Worm (Caenorhabditis elegans): ENCODE results near the gene rgs-5.
A peak's percentile ranks its signal among the peaks of the same experiment; 100 is the strongest.

The rgs-5 gene

ce11 chrIII:5714230-5714983, 16.1 kb downstream of the rgs-5 start, which contains the start of gene arf-1:
arf-1 (plus strand) TSS chrIII:5714886.
- TF ChIP-seq tlf-1 (GFP tag; optimal IDR thresholded peaks at IDR 0.05) = peak; percentile 30
- peak; percentile 84 for TF ChIP-seq B0336.3 (GFP tag; IDR thresholded peaks at IDR 0.05)
- no peak for TF ChIP-seq aptf-2 (GFP tag; conservative IDR thresholded peaks at IDR 0.05)
- TF ChIP-seq ama-1 (optimal IDR thresholded peaks at IDR 0.05) = peak; percentile 11
- peak in 1 of 2 experiments; percentile 84 for TF ChIP-seq ama-1 (GFP tag; optimal IDR thresholded peaks at IDR 0.05)

ce11 chrIII:5714984-5715454, 16.7 kb downstream of the rgs-5 start:
- TF ChIP-seq nfyb-1 (GFP tag; IDR thresholded peaks at IDR 0.05) (0 out of 2 replicates have a peak, but pooled peaks have one; percentile 11), mel-28 (tag; optimal IDR thresholded peaks at IDR 0.05; ENCODE audit: borderline replicate concordance) (no peak), rpc-1 (optimal IDR thresholded peaks at IDR 0.05) (no peak), rpc-1 (tag; optimal IDR thresholded peaks at IDR 0.05) (no peak), B0019.2 (GFP tag; conservative IDR thresholded peaks at IDR 0.05) (no peak), madf-3 (GFP tag; IDR thresholded peaks at IDR 0.05) (0 out of 2 replicates have a peak, but pooled peaks have one; percentile 47), let-607 (tag; optimal IDR thresholded peaks at IDR 0.05) (peak in 1 of 2 experiments; percentile 90), efl-1 (GFP tag; optimal IDR thresholded peaks at IDR 0.05) (peak; percentile 1), F37B4.10 (GFP tag; IDR thresholded peaks at IDR 0.05) (no peak), snpc-3.4 (tag; optimal IDR thresholded peaks at IDR 0.05) (peak; percentile 50), him-1 (tag; optimal IDR thresholded peaks at IDR 0.05) (no peak), athp-1 (tag; optimal IDR thresholded peaks at IDR 0.05) (no peak), sea-2 (GFP tag; IDR thresholded peaks at IDR 0.05) (no peak), B0336.3 (GFP tag; IDR thresholded peaks at IDR 0.05) (peak; percentile 50; the same call in 1 of the 2 replicates), Y53G8AR.9 (GFP tag; conservative IDR thresholded peaks at IDR 0.05) (peak; percentile 64; the same call in 1 of the 2 replicates), madf-10 (tag; optimal IDR thresholded peaks at IDR 0.05) (no peak), ztf-22 (GFP tag; optimal IDR thresholded peaks at IDR 0.05) (no peak), lag-1 (GFP tag; IDR thresholded peaks at IDR 0.05) (no peak), Y95B8A.8 (GFP tag; IDR thresholded peaks at IDR 0.05) (no peak), cebp-1 (GFP tag; IDR thresholded peaks at IDR 0.05) (no peak), cebp-1 (tag; optimal IDR thresholded peaks at IDR 0.05) (no peak), Y56A3A.18 (GFP tag; IDR thresholded peaks at IDR 0.05) (0 out of 2 replicates have a peak, but pooled peaks have one; percentile 23)

- TF ChIP-seq tlf-1 (GFP tag; optimal IDR thresholded peaks at IDR 0.05) (no peak), F55B11.4 (tag; optimal IDR thresholded peaks at IDR 0.05; ENCODE audit: borderline replicate concordance, insufficient read depth) (no peak), mcd-1 (GFP tag; IDR thresholded peaks at IDR 0.05) (peak; percentile 60), T26A5.8 (tag; optimal IDR thresholded peaks at IDR 0.05) (no peak), F23B12.7 (tag; optimal IDR thresholded peaks at IDR 0.05; ENCODE audit: insufficient read depth) (no peak), dpff-1 (tag; optimal IDR thresholded peaks at IDR 0.05) (no peak), nfya-2 (GFP tag; IDR thresholded peaks at IDR 0.05) (no peak), lsl-1 (GFP tag; optimal IDR thresholded peaks at IDR 0.05) (no peak), C06A6.2 (GFP tag; conservative IDR thresholded peaks at IDR 0.05) (no peak), let-607 (tag; optimal IDR thresholded peaks at IDR 0.05) (peak; percentile 69 to 79), nhr-120 (GFP tag; IDR thresholded peaks at IDR 0.05) (no peak), akir-1 (GFP tag; optimal IDR thresholded peaks at IDR 0.05) (no peak), F10E7.11 (tag; optimal IDR thresholded peaks at IDR 0.05) (peak; percentile 40), snpc-4 (GFP tag; optimal IDR thresholded peaks at IDR 0.05) (no peak), snpc-4 (tag; optimal IDR thresholded peaks at IDR 0.05) (peak in 2 of 4 experiments; percentile 38), bed-1 (GFP tag; IDR thresholded peaks at IDR 0.05) (no peak), ztf-25 (GFP tag; IDR thresholded peaks at IDR 0.05) (no peak), efl-1 (GFP tag; optimal IDR thresholded peaks at IDR 0.05) (no peak), nfya-1 (tag; optimal IDR thresholded peaks at IDR 0.05; ENCODE audit: borderline replicate concordance, insufficient read depth) (no peak), athp-1 (tag; optimal IDR thresholded peaks at IDR 0.05) (no peak), K12H6.12 (tag; optimal IDR thresholded peaks at IDR 0.05) (no peak), hlh-12 (tag; optimal IDR thresholded peaks at IDR 0.05) (no peak), snpc-1.1 (tag; optimal IDR thresholded peaks at IDR 0.05; ENCODE audit: insufficient read depth) (no peak)
Observed at ce11 chrIII:5715467-5715866, 17.1 kb downstream of the rgs-5 start.
